Worm (Caenorhabditis elegans): ENCODE results near the gene cdc-73.

- TF ChIP-seq him-1 (tag; optimal IDR thresholded peaks at IDR 0.05) = no peak
- TF ChIP-seq dao-5 (tag; optimal IDR thresholded peaks at IDR 0.05) = no peak
- no peak for TF ChIP-seq W03F9.2 (tag; optimal IDR thresholded peaks at IDR 0.05)
Measured at ce11 chrIV:4041006-4041405, 1.4 kb upstream of the cdc-73 start.
